Fruit fly (Drosophila melanogaster) whole organism, embryonic: ENCODE results near the gene Slimp.

ENCODE experiments used
- C15 ChIP-seq: fragments of 200-800 bp; sonication (Bioruptor generic); IDR thresholded peaks from 3 replicates; pipeline ENCODE4 v1.3.6; 2022; ENCODE audit warnings: missing biosample characterization, missing genetic modification characterization
- CG11085 ChIP-seq: fragments of 200-800 bp; sonication (Bioruptor generic); IDR thresholded peaks from 2 replicates; pipeline ENCODE4 v1.3.6; 2022; ENCODE audit warnings: missing biosample characterization, missing genetic modification characterization
- CG11398 ChIP-seq: fragments of 200-800 bp; sonication (Bioruptor generic); optimal IDR thresholded peaks from 2 replicates; lab custom pipeline; 2016; ENCODE audit warnings: missing biosample characterization, missing genetic modification characterization
- CG14441 ChIP-seq: fragments of 200-800 bp; sonication (Bioruptor generic); IDR thresholded peaks from 2 replicates; pipeline ENCODE4 v1.3.6; 2022; ENCODE audit warnings: missing biosample characterization, missing genetic modification characterization
- CG14667 ChIP-seq: fragments of 200-800 bp; sonication (Bioruptor generic); IDR thresholded peaks from 2 replicates; pipeline ENCODE4 v1.3.6; 2022; ENCODE audit warnings: missing biosample characterization, missing genetic modification characterization
- CG15514 ChIP-seq: fragments of 200-800 bp; sonication (Bioruptor generic); optimal IDR thresholded peaks from 3 replicates; lab custom pipeline; 2017; ENCODE audit warnings: missing biosample characterization, missing genetic modification characterization, mild to moderate bottlenecking, moderate library complexity, missing genetic modification reagents
- CG1603 ChIP-seq: fragments of 200-800 bp; sonication (Bioruptor generic); optimal IDR thresholded peaks from 2 replicates; lab custom pipeline; 2019; ENCODE audit warnings: missing biosample characterization, mild to moderate bottlenecking, missing genetic modification characterization, moderate library complexity
- CG17359 ChIP-seq: fragments of 200-800 bp; sonication (Bioruptor generic); optimal IDR thresholded peaks from 3 replicates; lab custom pipeline; 2018; ENCODE audit warnings: missing biosample characterization, mild to moderate bottlenecking, missing genetic modification characterization, moderate library complexity
- CG18262 ChIP-seq: fragments of 200-800 bp; optimal IDR thresholded peaks from 3 replicates; lab custom pipeline; 2019; ENCODE audit warnings: missing biosample characterization, mild to moderate bottlenecking, missing genetic modification characterization, moderate library complexity
- CG2712 ChIP-seq: fragments of 200-800 bp; optimal IDR thresholded peaks from 3 replicates; lab custom pipeline; 2019; ENCODE audit warnings: missing biosample characterization, mild to moderate bottlenecking, missing genetic modification characterization, moderate library complexity
- CG2889 ChIP-seq: fragments of 200-800 bp; sonication (Bioruptor generic); IDR thresholded peaks from 3 replicates; pipeline ENCODE4 v1.3.6; 2022; ENCODE audit warnings: missing biosample characterization, missing genetic modification characterization
- CG30431 ChIP-seq: fragments of 200-800 bp; sonication (Bioruptor generic); optimal IDR thresholded peaks from 2 replicates; lab custom pipeline; 2017; ENCODE audit warnings: missing biosample characterization, missing genetic modification characterization
- CG31388 ChIP-seq: fragments of 200-800 bp; sonication (Bioruptor generic); optimal IDR thresholded peaks from 2 replicates; lab custom pipeline; 2016; ENCODE audit warnings: missing biosample characterization, missing genetic modification characterization
- CG4424 ChIP-seq: fragments of 200-800 bp; sonication (Bioruptor generic); optimal IDR thresholded peaks from 3 replicates; lab custom pipeline; 2016; ENCODE audit warnings: missing biosample characterization, missing genetic modification characterization
- CG5245 ChIP-seq: fragments of 200-800 bp; sonication (Bioruptor generic); optimal IDR thresholded peaks from 3 replicates; lab custom pipeline; 2016; ENCODE audit warnings: missing biosample characterization, missing genetic modification characterization
- CG8290 ChIP-seq, 3 experiments: fragments of 200-800 bp; sonication (Bioruptor generic); optimal IDR thresholded peaks; 2 replicates each; lab custom pipeline; 2016 to 2019; ENCODE audit warnings: missing biosample characterization in 3 of 3, missing genetic modification characterization in 3 of 3, mild to moderate bottlenecking in 2 of 3, moderate library complexity in 1 of 3
- CG8388 ChIP-seq: fragments of 200-800 bp; sonication (Bioruptor generic); optimal IDR thresholded peaks from 2 replicates; lab custom pipeline; 2019; ENCODE audit warnings: missing biosample characterization, mild to moderate bottlenecking, missing genetic modification characterization, moderate library complexity
- CG9727 ChIP-seq: fragments of 200-800 bp; sonication (Bioruptor generic); optimal IDR thresholded peaks from 3 replicates; lab custom pipeline; 2017; ENCODE audit warnings: missing biosample characterization, mild to moderate bottlenecking, missing genetic modification characterization
- CoRest ChIP-seq: fragments of 200-800 bp; sonication (Bioruptor generic); optimal IDR thresholded peaks from 3 replicates; lab custom pipeline; 2018; ENCODE audit warnings: missing biosample characterization, mild to moderate bottlenecking, missing genetic modification characterization, moderate library complexity
- D19A ChIP-seq: fragments of 200-800 bp; optimal IDR thresholded peaks from 3 replicates; lab custom pipeline; 2019; ENCODE audit warnings: missing biosample characterization, mild to moderate bottlenecking, missing genetic modification characterization, moderate library complexity
- Deaf1 ChIP-seq: fragments of 200-800 bp; optimal IDR thresholded peaks from 3 replicates; lab custom pipeline; 2019; ENCODE audit warnings: missing biosample characterization, mild to moderate bottlenecking, missing genetic modification characterization, moderate library complexity
- Doc3 ChIP-seq: fragments of 200-800 bp; sonication (Bioruptor generic); IDR thresholded peaks from 3 replicates; pipeline ENCODE4 v1.3.6; 2022; ENCODE audit warnings: missing biosample characterization, missing genetic modification characterization; ENCODE audit not compliant: partially characterized antibody
- Dp ChIP-seq: fragments of 200-800 bp; sonication (Bioruptor generic); optimal IDR thresholded peaks from 2 replicates; lab custom pipeline; 2018; ENCODE audit warnings: missing biosample characterization, mild to moderate bottlenecking, missing genetic modification characterization, moderate library complexity
- Elba2 ChIP-seq: fragments of 200-800 bp; sonication (Bioruptor generic); optimal IDR thresholded peaks from 3 replicates; lab custom pipeline; 2016; ENCODE audit warnings: missing biosample characterization, missing genetic modification characterization
- Fer1 ChIP-seq: fragments of 200-800 bp; sonication (Bioruptor generic); optimal IDR thresholded peaks from 2 replicates; lab custom pipeline; 2017; ENCODE audit warnings: missing biosample characterization, mild to moderate bottlenecking, missing genetic modification characterization
- HHEX ChIP-seq: fragments of 200-800 bp; sonication (Bioruptor generic); optimal IDR thresholded peaks from 3 replicates; lab custom pipeline; 2017; ENCODE audit warnings: missing biosample characterization, mild to moderate bottlenecking, missing genetic modification characterization, missing genetic modification reagents
- Mes4 ChIP-seq: fragments of 200-800 bp; sonication (Bioruptor generic); optimal IDR thresholded peaks from 2 replicates; lab custom pipeline; 2016; ENCODE audit warnings: missing biosample characterization, missing genetic modification characterization
- NK7.1 ChIP-seq: fragments of 200-800 bp; sonication (Bioruptor generic); optimal IDR thresholded peaks from 3 replicates; lab custom pipeline; 2016; ENCODE audit warnings: missing biosample characterization, missing genetic modification characterization
- Nf-YB ChIP-seq: fragments of 200-800 bp; sonication (Bioruptor generic); optimal IDR thresholded peaks from 3 replicates; lab custom pipeline; 2019; ENCODE audit warnings: missing biosample characterization, mild to moderate bottlenecking, missing genetic modification characterization, moderate library complexity
- Pdp1 ChIP-seq, 2 experiments: fragments of 200-800 bp; sonication (Bioruptor generic); optimal IDR thresholded peaks; 3 replicates each; lab custom pipeline; 2016; ENCODE audit warnings: missing biosample characterization in 2 of 2, missing genetic modification characterization in 2 of 2, mild to moderate bottlenecking in 1 of 2, moderate library complexity in 1 of 2
- Vsx1 ChIP-seq: fragments of 200-800 bp; sonication (Bioruptor generic); optimal IDR thresholded peaks from 2 replicates; lab custom pipeline; 2017; ENCODE audit warnings: missing biosample characterization, mild to moderate bottlenecking, missing genetic modification characterization, missing genetic modification reagents
- ci ChIP-seq: fragments of 200-800 bp; sonication (Bioruptor generic); IDR thresholded peaks from 3 replicates; pipeline ENCODE4 v1.3.6; 2022; ENCODE audit warnings: missing biosample characterization, missing genetic modification characterization
- cwo ChIP-seq: fragments of 200-800 bp; sonication (Bioruptor generic); optimal IDR thresholded peaks from 3 replicates; lab custom pipeline; 2017; ENCODE audit warnings: missing biosample characterization, missing genetic modification characterization, mild to moderate bottlenecking, moderate library complexity, missing genetic modification reagents
- dmrt11E ChIP-seq: fragments of 200-800 bp; sonication (Bioruptor generic); optimal IDR thresholded peaks from 3 replicates; lab custom pipeline; 2018; ENCODE audit warnings: missing biosample characterization, mild to moderate bottlenecking, missing genetic modification characterization, moderate library complexity
- ewg ChIP-seq: fragments of 200-800 bp; sonication (Bioruptor generic); optimal IDR thresholded peaks from 3 replicates; lab custom pipeline; 2017; ENCODE audit warnings: mild to moderate bottlenecking, missing biosample characterization, missing genetic modification reagents, missing genetic modification characterization
- gro ChIP-seq: fragments of 200-800 bp; sonication (Bioruptor generic); optimal IDR thresholded peaks from 2 replicates; lab custom pipeline; 2016; ENCODE audit warnings: missing biosample characterization, missing genetic modification characterization
- gt ChIP-seq: fragments of 200-800 bp; sonication (Bioruptor generic); IDR thresholded peaks from 2 replicates; pipeline ENCODE4 v1.3.6; 2022; ENCODE audit warnings: missing biosample characterization, missing genetic modification characterization
- her ChIP-seq: fragments of 200-800 bp; sonication (Bioruptor generic); optimal IDR thresholded peaks from 2 replicates; lab custom pipeline; 2016; ENCODE audit warnings: missing biosample characterization, missing genetic modification characterization
- lilli ChIP-seq: fragments of 200-800 bp; sonication (Bioruptor generic); optimal IDR thresholded peaks from 3 replicates; lab custom pipeline; 2016; ENCODE audit warnings: missing biosample characterization, missing genetic modification characterization
- nau ChIP-seq: fragments of 200-800 bp; sonication (Bioruptor generic); optimal IDR thresholded peaks from 3 replicates; lab custom pipeline; 2017; ENCODE audit warnings: missing biosample characterization, mild to moderate bottlenecking, missing genetic modification characterization, missing genetic modification reagents
- pita ChIP-seq: fragments of 200-800 bp; sonication (Bioruptor generic); optimal IDR thresholded peaks from 2 replicates; lab custom pipeline; 2017; ENCODE audit warnings: missing biosample characterization, mild to moderate bottlenecking, missing genetic modification characterization
- run ChIP-seq: fragments of 200-800 bp; sonication (Bioruptor generic); optimal IDR thresholded peaks from 3 replicates; lab custom pipeline; 2018; ENCODE audit warnings: missing biosample characterization, mild to moderate bottlenecking, missing genetic modification characterization
- salm ChIP-seq: fragments of 200-800 bp; sonication (Bioruptor generic); optimal IDR thresholded peaks from 2 replicates; lab custom pipeline; 2018; ENCODE audit warnings: missing biosample characterization, mild to moderate bottlenecking, missing genetic modification characterization
- sens ChIP-seq: fragments of 200-800 bp; sonication (Bioruptor generic); peaks from one replicate; lab custom pipeline; 2016; ENCODE audit warnings: missing biosample characterization, missing genetic modification characterization
- tll ChIP-seq, 2 experiments: fragments of 200-800 bp in 1 of 2; fragments of >200 bp in 1 of 2; sonication (Bioruptor generic) in 1 of 2; optimal IDR thresholded peaks; 2 replicates each; lab custom pipeline; 2017 to 2019; ENCODE audit warnings: missing biosample characterization in 2 of 2, missing genetic modification characterization in 2 of 2, mild to moderate bottlenecking in 1 of 2, moderate library complexity in 1 of 2
- tna ChIP-seq: fragments of 200-800 bp; sonication (Bioruptor generic); IDR thresholded peaks from 2 replicates; pipeline ENCODE4 v1.3.6; 2022; ENCODE audit warnings: missing biosample characterization, missing genetic modification characterization; ENCODE audit not compliant: partially characterized antibody
- vnd ChIP-seq: fragments of 200-800 bp; sonication (Bioruptor generic); IDR thresholded peaks from 3 replicates; pipeline ENCODE4 v1.3.6; 2022; ENCODE audit warnings: missing biosample characterization, missing genetic modification characterization; ENCODE audit not compliant: partially characterized antibody
- wek ChIP-seq: fragments of 200-800 bp; sonication (Bioruptor generic); optimal IDR thresholded peaks from 3 replicates; lab custom pipeline; 2018; ENCODE audit warnings: missing biosample characterization, mild to moderate bottlenecking, missing genetic modification characterization, moderate library complexity

Slimp gene

DNA sequence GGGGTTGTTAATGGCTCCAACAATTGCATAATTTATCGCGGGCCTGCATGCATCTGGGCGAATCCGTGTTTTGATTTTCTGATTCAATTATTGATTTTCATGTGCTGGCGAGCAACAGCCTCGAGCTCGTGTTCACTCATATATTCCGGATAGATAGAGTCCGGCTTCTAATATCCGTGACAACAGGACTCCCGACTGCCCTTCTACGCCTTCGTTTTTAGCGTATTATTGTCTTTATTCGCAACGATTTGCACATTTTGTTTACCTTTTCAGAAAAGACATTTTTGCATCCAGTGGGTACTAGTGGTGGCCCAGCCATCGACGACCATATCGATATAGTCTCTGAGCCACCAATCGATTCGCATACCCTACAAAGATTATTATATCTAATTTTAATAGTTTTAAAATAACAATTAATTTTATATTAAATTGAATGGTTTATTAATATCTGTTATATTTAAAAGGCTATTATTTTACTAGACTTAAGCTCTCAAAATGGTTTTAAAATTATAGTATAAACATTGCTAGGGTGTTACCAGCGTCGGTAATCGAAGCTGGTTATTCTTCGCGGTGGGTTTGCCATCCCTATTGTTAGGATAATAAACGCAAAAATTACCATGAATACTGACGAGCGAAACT is 12.5 kb upstream of the Slimp start, which contains the start of the genes Myo95E and TBC1d7 (continued):
- TF ChIP-seq sens (GFP tag; lab: Kevin White, UChicago) (peak; percentile 88), CG14441 (peak; percentile 95), ci (GFP tag; lab: Robert Waterston, UW) (peak; percentile 90), CG2889 (peak; percentile 82), vnd (GFP tag; lab: Robert Waterston, UW) (peak; percentile 59; the same call in 1 of the 3 replicates), HHEX (peak; percentile 75), CG1603 (tag; lab: Kevin White, UChicago) (no peak), CG9727 (GFP tag; lab: Kevin White, UChicago) (peak; percentile 89), CG18262 (peak; percentile 90), Fer1 (GFP tag; lab: Kevin White, UChicago) (peak; percentile 83), CG2712 (tag; lab: Kevin White, UChicago) (peak; percentile 94), NK7.1 (GFP tag; lab: Kevin White, UChicago) (no peak), cwo (peak; percentile 76), CG17359 (peak; percentile 88), CG31388 (peak; percentile 50), Doc3 (GFP tag; lab: Robert Waterston, UW) (peak; percentile 57; the same call in 2 of the 3 replicates), CG5245 (peak; percentile 71), wek (GFP tag; lab: Kevin White, UChicago) (no peak), Dp (peak; percentile 10), run (peak; percentile 72), tll (GFP tag; optimal IDR thresholded peaks at IDR 0.05; lab: Kevin White, UChicago) (no peak), CG15514 (GFP tag; lab: Kevin White, UChicago) (peak; percentile 82), CG8388 (GFP tag; lab: Kevin White, UChicago) (peak; percentile 82), pita (GFP tag; lab: Kevin White, UChicago) (no peak), CG11398 (no peak), lilli (GFP tag; lab: Kevin White, UChicago) (peak; percentile 79), CG30431 (peak; percentile 75), Deaf1 (no peak), tna (GFP tag; lab: Robert Waterston, UW) (no peak), CG4424 (peak; percentile 85), ewg (GFP tag; lab: Kevin White, UChicago) (peak; percentile 72), Nf-YB (GFP tag; lab: Kevin White, UChicago) (peak; percentile 70), dmrt11E (peak; percentile 87), CG11085 (GFP tag; lab: Robert Waterston, UW) (peak; percentile 73), nau (GFP tag; lab: Kevin White, UChicago) (no peak), Mes4 (GFP tag; lab: Kevin White, UChicago) (no peak), her (GFP tag; lab: Kevin White, UChicago) (no peak), Elba2 (GFP tag; lab: Kevin White, UChicago) (peak; percentile 48), gt (GFP tag; lab: Robert Waterston, UW) (peak; percentile 72), CG8290 (GFP tag; optimal IDR thresholded peaks at IDR 0.05; lab: Kevin White, UChicago) (no peak), CG8290 (tag; optimal IDR thresholded peaks at IDR 0.05; lab: Kevin White, UChicago) (no peak), C15 (GFP tag; lab: Robert Waterston, UW) (peak; percentile 87), Vsx1 (no peak), CG14667 (GFP tag; lab: Robert Waterston, UW) (peak; percentile 95), CoRest (peak; percentile 93), Pdp1 (GFP tag; optimal IDR thresholded peaks at IDR 0.05; lab: Kevin White, UChicago) (peak; percentile 46 to 60), gro (no peak), D19A (tag; lab: Kevin White, UChicago) (peak; percentile 99), salm (tag; lab: Kevin White, UChicago) (peak; percentile 74)
